Worm (Caenorhabditis elegans) whole organism, early embryonic: ENCODE data around the gene F27C8.3.

Experiments
- B0310.2 ChIP-seq: sonication (generic microtip); optimal IDR thresholded peaks from 2 replicates; lab custom pipeline; 2016; ENCODE audit warnings: mild to moderate bottlenecking, missing genetic modification characterization, missing compliant biosample characterization
- F13C5.2 ChIP-seq: sonication (generic microtip); optimal IDR thresholded peaks from 2 replicates; lab custom pipeline; 2017; ENCODE audit warnings: mild to moderate bottlenecking, missing genetic modification characterization, inconsistent platforms, missing compliant biosample characterization
- ama-1 ChIP-seq: fragments of 150-350 bp; optimal IDR thresholded peaks from 2 replicates; lab custom pipeline; 2014
- ceh-13 ChIP-seq: fragments of 200-800 bp; sonication (Bioruptor generic); optimal IDR thresholded peaks from 2 replicates; lab custom pipeline; 2018; ENCODE audit warnings: mild to moderate bottlenecking, missing genetic modification characterization, missing compliant biosample characterization
- ceh-36 ChIP-seq: sonication (generic microtip); optimal IDR thresholded peaks from 2 replicates; lab custom pipeline; 2016; ENCODE audit warnings: missing genetic modification characterization, inconsistent platforms, missing compliant biosample characterization
- ets-7 ChIP-seq: sonication (generic microtip); optimal IDR thresholded peaks from 2 replicates; lab custom pipeline; 2016; ENCODE audit warnings: missing genotype, missing genetic modification characterization, missing compliant biosample characterization
- flt-1 ChIP-seq: fragments of 200-800 bp; sonication (Bioruptor generic); IDR thresholded peaks from 2 replicates; pipeline ENCODE4 v1.3.6; 2022; ENCODE audit warnings: missing genetic modification characterization, missing compliant biosample characterization
- hnd-1 ChIP-seq: sonication (generic microtip); optimal IDR thresholded peaks from 2 replicates; lab custom pipeline; 2016; ENCODE audit warnings: missing genetic modification characterization, missing compliant biosample characterization
- pes-1 ChIP-seq: fragments of 200-800 bp; sonication (Bioruptor generic); IDR thresholded peaks from 2 replicates; pipeline ENCODE4 v1.3.6; 2022; ENCODE audit warnings: missing genetic modification reagents, missing genetic modification characterization, missing compliant biosample characterization
- tbx-11 ChIP-seq: fragments of 200-800 bp; sonication (Bioruptor generic); IDR thresholded peaks from 2 replicates; pipeline ENCODE4 v1.3.6; 2022; ENCODE audit warnings: missing genetic modification characterization, missing compliant biosample characterization
- tra-4 ChIP-seq: sonication (generic microtip); optimal IDR thresholded peaks from 2 replicates; lab custom pipeline; 2017; ENCODE audit warnings: missing genetic modification characterization, missing compliant biosample characterization

DNA sequence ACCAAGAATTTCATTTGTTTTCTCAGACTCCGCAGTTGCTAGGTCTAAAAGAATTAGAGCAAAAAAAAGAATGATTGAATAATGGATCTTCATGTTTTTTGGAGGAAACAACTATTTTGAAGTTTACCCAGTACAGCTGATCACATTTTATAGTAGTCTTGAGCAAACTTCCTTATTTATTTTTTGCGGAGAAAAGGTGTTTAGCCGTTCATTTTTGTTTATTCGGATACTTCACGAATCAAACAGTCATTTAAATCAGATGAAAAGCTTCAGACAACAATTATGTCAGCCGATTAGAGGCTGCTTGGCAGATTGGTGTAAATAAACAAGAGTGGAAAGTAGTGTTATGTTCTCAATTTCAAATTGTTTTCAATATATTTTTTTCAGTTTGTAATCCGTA is 28.6 kb upstream of the F27C8.3 start, which contains the start of gene W09C2.8:
- TF ChIP-seq ama-1 (lab: Kevin White, UChicago) (no peak), hnd-1 (tag; lab: Kevin White, UChicago) (no peak), ceh-13 (GFP tag; lab: Kevin White, UChicago) (no peak), tra-4 (no peak), ets-7 (tag; lab: Kevin White, UChicago) (no peak), F13C5.2 (tag; lab: Kevin White, UChicago) (no peak), tbx-11 (no peak), B0310.2 (no peak), pes-1 (GFP tag; lab: Robert Waterston, UW) (no peak), ceh-36 (tag; lab: Kevin White, UChicago) (no peak), flt-1 (GFP tag; lab: Robert Waterston, UW) (no peak)
